Worm (Caenorhabditis elegans): ENCODE results near the gene T21E8.7.

DNA sequence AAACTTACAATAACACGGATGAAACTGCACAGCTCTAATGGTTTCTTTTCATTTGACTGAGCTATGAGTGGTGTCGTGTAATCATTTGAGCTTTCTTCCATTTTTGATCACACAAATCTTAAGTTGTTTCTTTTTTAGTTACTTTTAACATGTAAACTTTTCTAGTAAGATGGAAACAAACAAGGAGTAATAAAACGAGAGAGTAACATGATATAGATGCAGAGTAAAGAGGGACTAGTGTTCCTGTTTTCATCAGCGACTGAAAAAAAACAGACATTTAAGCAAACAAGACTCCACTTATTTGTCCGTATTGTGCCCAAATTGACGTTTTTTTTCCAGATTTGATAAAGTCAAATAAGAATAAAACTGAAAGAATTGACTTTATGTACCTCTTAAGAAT lies 13.2 kb upstream of the T21E8.7 start, which contains the start of gene pgp-7:
- no peak for TF ChIP-seq him-1 (tag; optimal IDR thresholded peaks at IDR 0.05)
- no peak for TF ChIP-seq dao-5 (tag; optimal IDR thresholded peaks at IDR 0.05)
